Fruit fly (Drosophila melanogaster) S2 (cell line): ENCODE measurements around the gene CG10154.

Experiments
- CG8478 ChIP-seq: fragments of >200 bp; optimal IDR thresholded peaks from 2 replicates; lab custom pipeline; 2018
- CTCF ChIP-seq, 2 experiments: fragments of >200 bp; optimal IDR thresholded peaks; 2 replicates each; lab custom pipeline; 2018

- TF ChIP-seq CG8478 (no peak), CTCF (optimal IDR thresholded peaks at IDR 0.05; lab: Kevin White, UChicago) (no peak)
Observed at dm6 chr3L:13437036-13437435, at the start of gene CG10154.
